Worm (Caenorhabditis elegans): Measurements from ENCODE around the gene Y55F3C.9.

Gene Y55F3C.9

DNA sequence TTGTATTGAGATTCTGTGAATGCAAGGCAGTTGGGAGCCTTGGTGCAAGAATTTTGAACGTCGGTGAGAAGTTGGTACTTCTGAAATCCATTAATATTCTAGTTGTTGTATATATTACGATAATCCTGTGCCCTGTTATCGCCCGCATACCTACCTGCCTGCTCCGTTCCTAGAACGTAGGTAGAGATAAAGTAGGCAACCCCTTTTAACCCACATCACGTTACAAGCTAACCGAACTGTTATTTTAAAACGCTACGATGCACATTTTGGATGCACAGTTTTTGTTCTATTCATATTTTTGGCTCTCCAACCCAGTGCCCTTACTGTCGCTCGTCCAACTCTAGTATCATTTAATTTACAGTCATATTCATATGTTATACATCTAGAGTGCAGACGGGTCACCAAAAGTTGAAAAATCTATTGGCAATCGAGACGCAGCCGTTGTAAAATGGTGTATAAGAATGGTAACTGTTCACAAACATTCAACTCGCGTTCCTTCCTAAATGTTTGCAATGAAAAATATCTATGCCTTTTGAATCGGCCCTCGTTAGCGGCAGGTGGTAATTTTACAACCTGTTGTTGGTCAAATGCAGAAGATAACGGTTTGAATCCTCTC, 26.5 kb upstream of the Y55F3C.9 start:
- no peak for TF ChIP-seq lsy-2 (tag; optimal IDR thresholded peaks at IDR 0.05)
- TF ChIP-seq F16B12.6 (tag; optimal IDR thresholded peaks at IDR 0.05): no peak
- TF ChIP-seq efl-3 (GFP tag; optimal IDR thresholded peaks at IDR 0.05): no peak
- no peak for TF ChIP-seq lin-39 (tag; optimal IDR thresholded peaks at IDR 0.05)
- TF ChIP-seq hpl-2 (GFP tag; optimal IDR thresholded peaks at IDR 0.05): no peak
- no peak for TF ChIP-seq nhr-11 (tag; optimal IDR thresholded peaks at IDR 0.05)
- TF ChIP-seq ztf-4 (tag; optimal IDR thresholded peaks at IDR 0.05): no peak
- no peak for TF ChIP-seq nhr-84 (tag; optimal IDR thresholded peaks at IDR 0.05)
- no peak for TF ChIP-seq nhr-237 (tag; optimal IDR thresholded peaks at IDR 0.05)
- TF ChIP-seq blmp-1 (tag; optimal IDR thresholded peaks at IDR 0.05): no peak
- TF ChIP-seq vab-15 (tag; optimal IDR thresholded peaks at IDR 0.05): no peak
- no peak for TF ChIP-seq efl-1 (optimal IDR thresholded peaks at IDR 0.05)
- no peak for TF ChIP-seq efl-1 (GFP tag; optimal IDR thresholded peaks at IDR 0.05 in 1 of 2)
- TF ChIP-seq irx-1 (tag; optimal IDR thresholded peaks at IDR 0.05): no peak
- TF ChIP-seq nhr-85 (tag): no peak
- TF ChIP-seq unc-30 (tag; optimal IDR thresholded peaks at IDR 0.05): no peak
- no peak for TF ChIP-seq snpc-4 (tag; optimal IDR thresholded peaks at IDR 0.05)
- no peak for TF ChIP-seq dsc-1 (tag; optimal IDR thresholded peaks at IDR 0.05)

- no peak for TF ChIP-seq jun-1 (tag; optimal IDR thresholded peaks at IDR 0.05)
- TF ChIP-seq lin-15B (tag; optimal IDR thresholded peaks at IDR 0.05): no peak
- TF ChIP-seq nhr-12 (tag; optimal IDR thresholded peaks at IDR 0.05): no peak
- TF ChIP-seq nhr-71 (tag; optimal IDR thresholded peaks at IDR 0.05): peak; percentile 26
- TF ChIP-seq rnt-1 (tag; optimal IDR thresholded peaks at IDR 0.05): peak; percentile 11
Observed at ce11 chrIV:749557-749956, 21.6 kb upstream of the Y55F3C.9 start.

DNA sequence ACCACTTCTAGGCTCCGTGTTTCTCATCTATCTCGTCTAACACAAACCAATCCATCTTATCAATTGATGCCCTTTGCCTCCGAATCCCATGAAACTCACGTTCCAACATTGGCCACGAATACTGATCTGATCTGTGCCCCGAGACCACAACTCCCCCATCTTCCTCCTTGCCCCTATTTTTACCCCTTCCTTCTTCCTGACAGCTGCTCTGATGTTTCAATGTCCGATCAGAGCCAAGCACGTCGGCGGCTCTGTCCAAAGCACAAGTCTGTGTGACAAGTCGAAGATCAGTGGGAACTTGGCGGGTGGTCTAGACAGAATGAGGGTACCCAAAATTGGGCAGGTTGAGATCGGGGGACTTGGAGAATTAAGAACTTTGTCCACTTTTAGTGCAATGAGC, 18.3 kb upstream of the Y55F3C.9 start:
- TF ChIP-seq nhr-71 (tag; optimal IDR thresholded peaks at IDR 0.05) (peak; percentile 73), irx-1 (tag; optimal IDR thresholded peaks at IDR 0.05) (no peak), Y116A8C.19 (tag; optimal IDR thresholded peaks at IDR 0.05; ENCODE audit: borderline replicate concordance) (no peak), lin-14 (GFP tag; optimal IDR thresholded peaks at IDR 0.05) (peak; percentile 47), unc-86 (tag; optimal IDR thresholded peaks at IDR 0.05) (no peak), nhr-20 (tag; optimal IDR thresholded peaks at IDR 0.05) (no peak), rnt-1 (tag; optimal IDR thresholded peaks at IDR 0.05) (peak; percentile 67), nhr-19 (GFP tag; conservative IDR thresholded peaks at IDR 0.05) (peak; percentile 20; the same call in 1 of the 2 replicates), unc-62 (GFP tag; optimal IDR thresholded peaks at IDR 0.05) (no peak), fkh-4 (tag; optimal IDR thresholded peaks at IDR 0.05; ENCODE audit: borderline replicate concordance) (no peak), aha-1 (tag; optimal IDR thresholded peaks at IDR 0.05) (no peak), mef-2 (tag; optimal IDR thresholded peaks at IDR 0.05) (no peak), lin-13 (GFP tag; optimal IDR thresholded peaks at IDR 0.05) (no peak)

ce11 chrIV:741831-742230, 13.8 kb upstream of the Y55F3C.9 start:
- TF ChIP-seq unc-98 (GFP tag; IDR thresholded peaks at IDR 0.05) (no peak), sox-4 (tag; optimal IDR thresholded peaks at IDR 0.05) (no peak), xbp-1 (tag; optimal IDR thresholded peaks at IDR 0.05) (no peak), rnt-1 (tag; optimal IDR thresholded peaks at IDR 0.05) (peak; percentile 2), lin-14 (GFP tag; optimal IDR thresholded peaks at IDR 0.05) (peak; percentile 7), ets-5 (GFP tag; IDR thresholded peaks at IDR 0.05) (no peak), tlp-1 (tag; optimal IDR thresholded peaks at IDR 0.05) (no peak)

DNA sequence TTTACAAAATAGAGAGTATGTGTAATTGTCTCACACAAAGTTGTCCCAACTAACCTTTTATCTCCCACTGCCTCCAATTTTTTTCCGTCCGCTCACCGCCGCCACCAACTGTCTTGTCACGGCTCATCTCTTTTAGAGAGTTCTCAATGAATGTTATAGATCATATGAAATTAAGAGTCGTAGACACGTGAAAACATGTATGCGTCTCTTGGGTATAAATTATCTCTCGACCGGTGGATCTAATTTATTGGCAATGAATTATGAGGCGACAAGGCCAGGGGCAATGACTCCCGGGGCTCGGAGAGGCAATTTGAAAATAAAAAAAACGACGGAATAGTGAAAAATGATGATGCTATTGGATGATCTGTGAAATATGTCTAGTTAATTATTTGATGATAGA, 12.7 kb upstream of the Y55F3C.9 start:
- peak; percentile 58 for TF ChIP-seq lin-39 (tag; optimal IDR thresholded peaks at IDR 0.05)
- no peak for TF ChIP-seq lir-3 (tag; optimal IDR thresholded peaks at IDR 0.05; ENCODE audit: poor library complexity)
- peak; percentile 77 for TF ChIP-seq lin-14 (GFP tag; optimal IDR thresholded peaks at IDR 0.05)
- TF ChIP-seq tbx-2 (tag; optimal IDR thresholded peaks at IDR 0.05): peak; percentile 47
- TF ChIP-seq lin-35 (GFP tag; optimal IDR thresholded peaks at IDR 0.05): no peak
- peak; percentile 12 to 26 for TF ChIP-seq efl-1 (optimal IDR thresholded peaks at IDR 0.05)
- no peak for TF ChIP-seq efl-1 (GFP tag; optimal IDR thresholded peaks at IDR 0.05 in 1 of 2)
- no peak for TF ChIP-seq mef-2 (tag; optimal IDR thresholded peaks at IDR 0.05)
- peak; percentile 10 for TF ChIP-seq nhr-47 (tag; optimal IDR thresholded peaks at IDR 0.05)
- TF ChIP-seq nhr-71 (tag; optimal IDR thresholded peaks at IDR 0.05): peak; percentile 81
- no peak for TF ChIP-seq zag-1 (tag; optimal IDR thresholded peaks at IDR 0.05)
- no peak for TF ChIP-seq unc-62 (GFP tag; optimal IDR thresholded peaks at IDR 0.05)
- peak; percentile 5 to 13 for TF ChIP-seq lsy-2 (tag; optimal IDR thresholded peaks at IDR 0.05)
- no peak for TF ChIP-seq tlp-1 (tag; optimal IDR thresholded peaks at IDR 0.05)
- TF ChIP-seq nhr-19 (GFP tag; conservative IDR thresholded peaks at IDR 0.05): peak; percentile 47
- no peak for TF ChIP-seq ceh-63 (GFP tag; optimal IDR thresholded peaks at IDR 0.05)
- no peak for TF ChIP-seq mab-9 (GFP tag; IDR thresholded peaks at IDR 0.05)
- peak; percentile 74 for TF ChIP-seq rnt-1 (tag; optimal IDR thresholded peaks at IDR 0.05)
- no peak for TF ChIP-seq isw-1 (GFP tag; IDR thresholded peaks at IDR 0.05)
- no peak for TF ChIP-seq unc-86 (tag; optimal IDR thresholded peaks at IDR 0.05)

Data from whole organism, L1 larva.